Fruit fly (Drosophila melanogaster): ENCODE measurements around the gene Lsp2.

dm6 chr3L:12118631-12119030 lies 10.6 kb upstream of the Lsp2 start:
- no peak for TF ChIP-seq pad (GFP tag; optimal IDR thresholded peaks at IDR 0.05)
- no peak for TF ChIP-seq bab1 (GFP tag; optimal IDR thresholded peaks at IDR 0.05)
- TF ChIP-seq CG14711 (tag; optimal IDR thresholded peaks at IDR 0.05), result no peak
- TF ChIP-seq toe (GFP tag; optimal IDR thresholded peaks at IDR 0.05), result no peak
- TF ChIP-seq CG7101 (tag; optimal IDR thresholded peaks at IDR 0.05), result no peak
- no peak for TF ChIP-seq cnc (optimal IDR thresholded peaks at IDR 0.05)
- no peak for TF ChIP-seq CG5204 (GFP tag; optimal IDR thresholded peaks at IDR 0.05)
- no peak for TF ChIP-seq kay (GFP tag; ENCODE audit: borderline replicate concordance)
- TF ChIP-seq CG11617 (GFP tag; optimal IDR thresholded peaks at IDR 0.05), result no peak
- TF ChIP-seq Crg-1 (GFP tag; optimal IDR thresholded peaks at IDR 0.05), result no peak
- TF ChIP-seq Mnt (GFP tag; optimal IDR thresholded peaks at IDR 0.05), result no peak
- no peak for TF ChIP-seq ovo (GFP tag; optimal IDR thresholded peaks at IDR 0.05)
- no peak for TF ChIP-seq Clk (GFP tag; optimal IDR thresholded peaks at IDR 0.05)
- TF ChIP-seq CG33017 (tag; optimal IDR thresholded peaks at IDR 0.05), result no peak
